Fruit fly (Drosophila melanogaster): ENCODE data around the gene pns.

The pns gene

DNA sequence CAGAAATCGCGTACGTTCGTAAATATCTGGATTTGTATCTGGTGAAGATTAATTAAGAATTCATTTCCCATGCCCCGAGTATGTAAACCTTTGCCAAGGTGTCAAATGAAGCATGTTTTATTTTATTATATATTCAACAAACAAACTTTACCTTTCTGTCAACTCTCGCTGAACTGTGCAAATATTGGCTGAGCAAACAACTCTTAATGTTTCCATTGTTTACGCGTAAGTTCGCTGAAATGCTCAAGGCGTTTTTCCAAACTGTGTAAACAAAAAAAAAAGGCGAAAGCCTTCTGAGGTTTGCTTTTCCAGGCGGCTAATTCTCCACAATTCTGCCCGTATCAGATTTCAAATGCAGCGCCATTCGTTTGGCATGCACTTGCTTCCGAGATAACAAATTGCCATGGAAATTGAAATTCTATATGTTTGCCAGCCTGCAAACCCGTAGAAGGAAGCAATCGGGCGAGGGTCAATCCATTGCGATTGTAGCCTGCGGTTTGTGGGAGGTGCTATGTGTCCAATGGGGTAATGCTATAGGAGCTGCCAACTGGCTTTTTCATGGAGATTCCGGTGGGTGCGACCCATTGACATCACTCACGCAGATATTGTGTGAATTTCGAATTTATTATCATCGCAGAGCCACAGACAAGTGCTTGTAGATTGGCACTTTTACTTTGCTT is 54.9 kb downstream of the pns start (continued):
- peak; percentile 32 for TF ChIP-seq CG2116 (GFP tag; optimal IDR thresholded peaks at IDR 0.05)
- TF ChIP-seq twi (tag; optimal IDR thresholded peaks at IDR 0.05), result no peak
- no peak for TF ChIP-seq dati (GFP tag; IDR thresholded peaks at IDR 0.05)
- peak; percentile 82 for TF ChIP-seq pho (GFP tag; optimal IDR thresholded peaks at IDR 0.05)
- 0 out of 2 replicates have a peak, but pooled peaks have one; percentile 41 for TF ChIP-seq NFAT (GFP tag; IDR thresholded peaks at IDR 0.05)
- peak; percentile 53 for TF ChIP-seq grau (tag; optimal IDR thresholded peaks at IDR 0.05)
- no peak for TF ChIP-seq oc (tag; optimal IDR thresholded peaks at IDR 0.05)
- no peak; the same call in 1 of the 2 replicates for TF ChIP-seq lmd (GFP tag; IDR thresholded peaks at IDR 0.05)
- TF ChIP-seq CG14014 (GFP tag; IDR thresholded peaks at IDR 0.05), result peak; percentile 70; the same call in 1 of the 2 replicates
- no peak for TF ChIP-seq ham (GFP tag; IDR thresholded peaks at IDR 0.05)
- peak; percentile 3 for TF ChIP-seq CG9876 (GFP tag; optimal IDR thresholded peaks at IDR 0.05)
- TF ChIP-seq klu (GFP tag; IDR thresholded peaks at IDR 0.05), result no peak
- peak; percentile 57 for TF ChIP-seq grn (GFP tag; optimal IDR thresholded peaks at IDR 0.05)
- TF ChIP-seq Jarid2 (GFP tag; optimal IDR thresholded peaks at IDR 0.05), result peak; percentile 69
- TF ChIP-seq CG9727 (GFP tag; optimal IDR thresholded peaks at IDR 0.05), result peak; percentile 75
- TF ChIP-seq peb (GFP tag; IDR thresholded peaks at IDR 0.05), result no peak
- no peak for TF ChIP-seq chn (GFP tag; optimal IDR thresholded peaks at IDR 0.05)
- peak; percentile 17 for TF ChIP-seq CG13775 (GFP tag; optimal IDR thresholded peaks at IDR 0.05)
- TF ChIP-seq Meics (GFP tag; optimal IDR thresholded peaks at IDR 0.05), result peak; percentile 90
- TF ChIP-seq CG17568 (GFP tag; optimal IDR thresholded peaks at IDR 0.05), result no peak
- no peak for TF ChIP-seq sisA (GFP tag; IDR thresholded peaks at IDR 0.05)
- TF ChIP-seq Xrp1 (GFP tag; IDR thresholded peaks at IDR 0.05), result peak; percentile 57; the same call in 1 of the 2 replicates
- TF ChIP-seq CoRest (tag; optimal IDR thresholded peaks at IDR 0.05), result peak; percentile 62
- no peak for TF ChIP-seq aop (GFP tag; IDR thresholded peaks at IDR 0.05)
- no peak for TF ChIP-seq CG4854 (GFP tag; optimal IDR thresholded peaks at IDR 0.05)
- no peak for TF ChIP-seq CkIIα-i1 (GFP tag; IDR thresholded peaks at IDR 0.05)
- TF ChIP-seq Opbp (GFP tag; IDR thresholded peaks at IDR 0.05; ENCODE audit: partially characterized antibody), result no peak
- TF ChIP-seq scrt (GFP tag; optimal IDR thresholded peaks at IDR 0.05), result no peak
- no peak for TF ChIP-seq cas (GFP tag; IDR thresholded peaks at IDR 0.05)
- peak; percentile 84; the same call in 1 of the 2 replicates for TF ChIP-seq sob (GFP tag; IDR thresholded peaks at IDR 0.05)
- TF ChIP-seq CG1792 (GFP tag; optimal IDR thresholded peaks at IDR 0.05), result peak; percentile 78
- no peak for TF ChIP-seq usp (GFP tag; optimal IDR thresholded peaks at IDR 0.05)
- TF ChIP-seq NfI (GFP tag; optimal IDR thresholded peaks at IDR 0.05), result peak; percentile 71
- peak; percentile 77 for TF ChIP-seq Hey (tag; optimal IDR thresholded peaks at IDR 0.05)
- peak; percentile 91 for TF ChIP-seq CG6765 (GFP tag; optimal IDR thresholded peaks at IDR 0.05)
- peak; percentile 65 for TF ChIP-seq wek (GFP tag; optimal IDR thresholded peaks at IDR 0.05)
- peak; percentile 97 for TF ChIP-seq Med (GFP tag)
- no peak for TF ChIP-seq CG10565 (GFP tag; optimal IDR thresholded peaks at IDR 0.05)
- TF ChIP-seq so (GFP tag; IDR thresholded peaks at IDR 0.05), result peak; percentile 66; the same call in 1 of the 3 replicates
- no peak for TF ChIP-seq Kr (GFP tag; optimal IDR thresholded peaks at IDR 0.05)
- TF ChIP-seq CG31365 (tag; optimal IDR thresholded peaks at IDR 0.05), result peak; percentile 79
- TF ChIP-seq gfzf (GFP tag; optimal IDR thresholded peaks at IDR 0.05), result no peak
- TF ChIP-seq CG2199 (GFP tag; IDR thresholded peaks at IDR 0.05), result no peak
- no peak for TF ChIP-seq CG1832 (GFP tag; optimal IDR thresholded peaks at IDR 0.05)
- no peak for TF ChIP-seq sr (GFP tag; IDR thresholded peaks at IDR 0.05)
- TF ChIP-seq CG5953 (GFP tag; IDR thresholded peaks at IDR 0.05), result 0 out of 2 replicates have a peak, but pooled peaks have one; percentile 50
- no peak for TF ChIP-seq D (optimal IDR thresholded peaks at IDR 0.05)
- peak; percentile 15 for TF ChIP-seq D (GFP tag; optimal IDR thresholded peaks at IDR 0.05)
- peak; percentile 14 for TF ChIP-seq vfl (GFP tag; optimal IDR thresholded peaks at IDR 0.05)
- TF ChIP-seq ttk (GFP tag; IDR thresholded peaks at IDR 0.05), result no peak
- peak; percentile 61; the same call in 1 of the 2 replicates for TF ChIP-seq Awh (GFP tag; IDR thresholded peaks at IDR 0.05)

Measured in whole organism, embryonic.